Worm (Caenorhabditis elegans) whole organism, late embryonic: ENCODE measurements around the gene srz-10.

Experiments used
- ama-1 ChIP-seq: fragments of 150-350 bp; optimal IDR thresholded peaks from 2 replicates; lab custom pipeline; 2014
- ceh-22 ChIP-seq: sonication (generic microtip); optimal IDR thresholded peaks from 2 replicates; lab custom pipeline; 2017; ENCODE audit warnings: missing biosample characterization, missing genetic modification characterization
- nfya-1 ChIP-seq: sonication (generic microtip); optimal IDR thresholded peaks from 2 replicates; lab custom pipeline; 2017; ENCODE audit warnings: missing genetic modification characterization, mild to moderate bottlenecking, missing compliant biosample characterization, antibody characterized with exemption, moderate library complexity
- pha-4 ChIP-seq: fragments of 150-350 bp; optimal IDR thresholded peaks from 2 replicates; lab custom pipeline; 2018; ENCODE audit warnings: missing biosample characterization, missing genetic modification reagents, missing genetic modification characterization
- pqm-1 ChIP-seq: sonication (generic microtip); optimal IDR thresholded peaks from 2 replicates; lab custom pipeline; 2016; ENCODE audit warnings: missing genetic modification characterization, missing compliant biosample characterization
- tbx-2 ChIP-seq: sonication (generic microtip); optimal IDR thresholded peaks from 2 replicates; lab custom pipeline; 2016; ENCODE audit warnings: missing genetic modification characterization, missing compliant biosample characterization
- ztf-16 ChIP-seq: sonication (generic microtip); optimal IDR thresholded peaks from 2 replicates; lab custom pipeline; 2017; ENCODE audit warnings: missing genetic modification characterization, missing compliant biosample characterization

- TF ChIP-seq ceh-22 (tag; lab: Kevin White, UChicago): no peak
- TF ChIP-seq pqm-1 (tag; lab: Kevin White, UChicago): no peak
- TF ChIP-seq tbx-2 (tag; lab: Kevin White, UChicago): no peak
- no peak for TF ChIP-seq ztf-16
- TF ChIP-seq pha-4 (tag; lab: Kevin White, UChicago): no peak
- TF ChIP-seq nfya-1: no peak
- TF ChIP-seq ama-1: no peak
Observed at ce11 chrV:15306745-15307144, 2.2 kb downstream of the srz-10 start, which contains the start of gene T26H8.4.
